Worm (Caenorhabditis elegans): ENCODE measurements around the gene srg-64.

DNA sequence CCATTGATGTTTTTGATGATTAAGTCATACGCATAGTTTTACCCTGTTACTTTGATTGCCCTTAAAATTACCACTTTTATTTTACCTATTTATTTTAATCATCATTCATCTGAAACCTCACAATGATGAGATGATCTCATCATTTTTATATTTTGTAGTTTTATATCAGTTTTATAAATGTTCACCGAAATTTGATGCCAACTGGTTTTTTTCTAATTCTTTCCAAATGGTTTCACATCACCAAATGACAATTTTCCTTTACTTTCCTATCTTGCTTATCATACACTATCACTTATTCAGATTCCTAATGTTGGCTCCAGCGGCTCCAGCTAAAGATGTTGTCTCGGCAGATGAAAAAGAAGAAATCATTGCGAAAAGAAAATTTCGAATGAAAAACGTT lies 8.8 kb downstream of the srg-64 start, which contains the start of gene lin-15A:
- TF ChIP-seq elt-1 (tag; optimal IDR thresholded peaks at IDR 0.05; ENCODE audit: borderline replicate concordance, insufficient read depth) (no peak), pha-4 (tag; optimal IDR thresholded peaks at IDR 0.05) (no peak), ham-2 (GFP tag; optimal IDR thresholded peaks at IDR 0.05) (no peak), ces-1 (GFP tag; optimal IDR thresholded peaks at IDR 0.05) (no peak), blmp-1 (tag; optimal IDR thresholded peaks at IDR 0.05) (peak; percentile 42), unc-39 (tag; optimal IDR thresholded peaks at IDR 0.05) (no peak), nhr-76 (tag; optimal IDR thresholded peaks at IDR 0.05) (no peak), nhr-2 (tag; optimal IDR thresholded peaks at IDR 0.05) (no peak), sptf-1 (tag; optimal IDR thresholded peaks at IDR 0.05) (no peak)

Data from whole organism, mixed stage, embryonic.